Worm (Caenorhabditis elegans): ENCODE results near the gene clec-88.
A peak's percentile ranks its signal among the peaks of the same experiment; 100 is the strongest.

clec-88 gene

ce11 chrII:6328672-6329071 is 36.9 kb upstream of the clec-88 start:
- TF ChIP-seq nhr-129 (tag; optimal IDR thresholded peaks at IDR 0.05) (no peak), crh-2 (tag; optimal IDR thresholded peaks at IDR 0.05) (peak; percentile 43), skn-1 (tag; optimal IDR thresholded peaks at IDR 0.05) (peak; percentile 33), nhr-6 (tag; optimal IDR thresholded peaks at IDR 0.05) (no peak), nhr-10 (tag; optimal IDR thresholded peaks at IDR 0.05) (no peak), lin-11 (tag; optimal IDR thresholded peaks at IDR 0.05) (no peak), nhr-21 (tag; optimal IDR thresholded peaks at IDR 0.05) (no peak), gmeb-1 (tag; optimal IDR thresholded peaks at IDR 0.05) (peak; percentile 43), nhr-23 (tag; optimal IDR thresholded peaks at IDR 0.05) (no peak), fos-1 (tag; optimal IDR thresholded peaks at IDR 0.05) (peak; percentile 95), sma-9 (GFP tag; optimal IDR thresholded peaks at IDR 0.05) (peak; percentile 17), sma-9 (tag; optimal IDR thresholded peaks at IDR 0.05) (no peak), blmp-1 (tag; optimal IDR thresholded peaks at IDR 0.05; ENCODE audit: insufficient read depth) (no peak), ceh-82 (tag; optimal IDR thresholded peaks at IDR 0.05) (no peak), nhr-77 (tag; optimal IDR thresholded peaks at IDR 0.05) (no peak), R02D3.7 (tag; optimal IDR thresholded peaks at IDR 0.05) (no peak), mbf-1 (tag; optimal IDR thresholded peaks at IDR 0.05) (no peak)

ce11 chrII:6331222-6331830 is 34.2 kb upstream of the clec-88 start, which contains the start of gene set-4:
Gene set-4, minus strand, starts transcription at chrII:6331341.
- TF ChIP-seq aly-2 (tag; optimal IDR thresholded peaks at IDR 0.05) (no peak), lin-13 (GFP tag; optimal IDR thresholded peaks at IDR 0.05) (peak; percentile 93), nhr-12 (tag; optimal IDR thresholded peaks at IDR 0.05) (no peak), nhr-237 (tag; optimal IDR thresholded peaks at IDR 0.05) (peak; percentile 20), snpc-4 (tag; optimal IDR thresholded peaks at IDR 0.05) (peak; percentile 88), zag-1 (tag; optimal IDR thresholded peaks at IDR 0.05) (peak; percentile 72), elt-3 (tag; optimal IDR thresholded peaks at IDR 0.05) (no peak), nhr-10 (tag; optimal IDR thresholded peaks at IDR 0.05) (peak; percentile 78), peb-1 (tag; optimal IDR thresholded peaks at IDR 0.05) (no peak), nhr-77 (tag; optimal IDR thresholded peaks at IDR 0.05) (peak; percentile 68), lin-39 (tag; optimal IDR thresholded peaks at IDR 0.05) (no peak), ztf-11 (tag; optimal IDR thresholded peaks at IDR 0.05) (peak; percentile 61), skn-1 (tag; optimal IDR thresholded peaks at IDR 0.05) (no peak), ztf-1 (GFP tag; conservative IDR thresholded peaks at IDR 0.05) (no peak), sma-3 (GFP tag; optimal IDR thresholded peaks at IDR 0.05) (peak; percentile 91), elt-1 (tag; optimal IDR thresholded peaks at IDR 0.05) (no peak), F13H6.1 (tag; optimal IDR thresholded peaks at IDR 0.05) (peak; percentile 92), ceh-16 (tag; optimal IDR thresholded peaks at IDR 0.05) (peak; percentile 91), nhr-23 (tag; optimal IDR thresholded peaks at IDR 0.05) (no peak), blmp-1 (tag; optimal IDR thresholded peaks at IDR 0.05; ENCODE audit: insufficient read depth) (peak; percentile 54), nhr-21 (tag; optimal IDR thresholded peaks at IDR 0.05) (peak; percentile 87), sem-4 (tag; optimal IDR thresholded peaks at IDR 0.05) (peak; percentile 93), unc-62 (GFP tag; optimal IDR thresholded peaks at IDR 0.05) (peak; percentile 59), unc-55 (GFP tag; optimal IDR thresholded peaks at IDR 0.05) (peak; percentile 96), crh-2 (tag; optimal IDR thresholded peaks at IDR 0.05) (peak; percentile 97), ZK546.5 (tag; optimal IDR thresholded peaks at IDR 0.05) (peak; percentile 27), fos-1 (tag; optimal IDR thresholded peaks at IDR 0.05) (peak; percentile 96), mab-5 (tag; optimal IDR thresholded peaks at IDR 0.05) (peak; percentile 84), lsy-2 (tag; optimal IDR thresholded peaks at IDR 0.05) (peak; percentile 90 to 95), lin-11 (tag; optimal IDR thresholded peaks at IDR 0.05) (peak; percentile 89), C34F6.9 (tag; optimal IDR thresholded peaks at IDR 0.05) (peak; percentile 98), mdl-1 (tag; optimal IDR thresholded peaks at IDR 0.05) (peak; percentile 18 to 91), ceh-82 (tag; optimal IDR thresholded peaks at IDR 0.05) (peak; percentile 68), nhr-25 (tag; optimal IDR thresholded peaks at IDR 0.05) (peak; percentile 92), egl-27 (tag; optimal IDR thresholded peaks at IDR 0.05) (peak; percentile 85), unc-39 (tag; optimal IDR thresholded peaks at IDR 0.05) (no peak), ama-1 (optimal IDR thresholded peaks at IDR 0.05) (peak; percentile 26), gmeb-1 (tag; optimal IDR thresholded peaks at IDR 0.05) (peak; percentile 90), nhr-129 (tag; optimal IDR thresholded peaks at IDR 0.05) (peak; percentile 96), Y55F3AM.14 (GFP tag; optimal IDR thresholded peaks at IDR 0.05) (peak; percentile 78), nhr-6 (tag; optimal IDR thresholded peaks at IDR 0.05) (peak; percentile 85), dmd-4 (tag; optimal IDR thresholded peaks at IDR 0.05) (no peak), mbf-1 (tag; optimal IDR thresholded peaks at IDR 0.05) (no peak), ztf-4 (tag; optimal IDR thresholded peaks at IDR 0.05) (peak; percentile 90), sma-9 (GFP tag; optimal IDR thresholded peaks at IDR 0.05) (peak; percentile 92), sma-9 (tag; optimal IDR thresholded peaks at IDR 0.05) (no peak), alr-1 (tag; optimal IDR thresholded peaks at IDR 0.05) (no peak), nhr-11 (tag; optimal IDR thresholded peaks at IDR 0.05) (no peak), R02D3.7 (tag; optimal IDR thresholded peaks at IDR 0.05) (peak; percentile 50)

Measured in whole organism, L2 larva.